Worm (Caenorhabditis elegans) whole organism, L2 larva: Measurements from ENCODE around the gene aexr-2.

Source experiments
- C34F6.9 ChIP-seq: fragments of 150-350 bp; optimal IDR thresholded peaks from 2 replicates; lab custom pipeline; 2014; ENCODE audit warnings: missing biosample characterization, missing genetic modification characterization
- R02D3.7 ChIP-seq: fragments of 150-350 bp; optimal IDR thresholded peaks from 2 replicates; lab custom pipeline; 2014; ENCODE audit warnings: missing biosample characterization, missing genetic modification characterization
- ama-1 ChIP-seq: fragments of 150-350 bp; optimal IDR thresholded peaks from 2 replicates; lab custom pipeline; 2018; ENCODE audit warnings: inconsistent platforms
- elt-3 ChIP-seq: sonication (generic microtip); optimal IDR thresholded peaks from 2 replicates; lab custom pipeline; 2017; ENCODE audit warnings: missing biosample characterization, missing genetic modification characterization
- lin-11 ChIP-seq: fragments of 150-350 bp; sonication (generic microtip); optimal IDR thresholded peaks from 2 replicates; lab custom pipeline; 2014; ENCODE audit warnings: missing biosample characterization, missing genetic modification characterization, inconsistent platforms, mixed read lengths
- nhr-10 ChIP-seq: sonication (generic microtip); optimal IDR thresholded peaks from 2 replicates; lab custom pipeline; 2017; ENCODE audit warnings: missing biosample characterization, missing genetic modification characterization
- nhr-23 ChIP-seq: fragments of 150-350 bp; optimal IDR thresholded peaks from 2 replicates; lab custom pipeline; 2014; ENCODE audit warnings: missing biosample characterization, missing genetic modification reagents, missing genetic modification characterization
- nhr-237 ChIP-seq: fragments of 150-350 bp; optimal IDR thresholded peaks from 2 replicates; lab custom pipeline; 2014; ENCODE audit warnings: missing biosample characterization, missing genetic modification characterization
- nhr-25 ChIP-seq: fragments of 150-350 bp; sonication (generic microtip); optimal IDR thresholded peaks from 3 replicates; lab custom pipeline; 2014; ENCODE audit warnings: missing biosample characterization, missing genetic modification characterization
- snpc-4 ChIP-seq: fragments of 150-350 bp; optimal IDR thresholded peaks from 2 replicates; lab custom pipeline; 2014; ENCODE audit warnings: missing biosample characterization, missing genetic modification characterization
- unc-39 ChIP-seq: fragments of 150-350 bp; optimal IDR thresholded peaks from 2 replicates; lab custom pipeline; 2014; ENCODE audit warnings: missing biosample characterization, missing genetic modification characterization
- unc-55 ChIP-seq: fragments of 150-350 bp; sonication (generic microtip); optimal IDR thresholded peaks from 3 replicates; lab custom pipeline; 2014; ENCODE audit warnings: missing biosample characterization, missing genetic modification reagents, missing genetic modification characterization
- unc-62 ChIP-seq: fragments of 150-350 bp; optimal IDR thresholded peaks from 2 replicates; lab custom pipeline; 2014; ENCODE audit warnings: missing biosample characterization, missing genetic modification reagents, missing genetic modification characterization
- zag-1 ChIP-seq: fragments of 150-350 bp; optimal IDR thresholded peaks from 2 replicates; lab custom pipeline; 2014; ENCODE audit warnings: missing biosample characterization, missing genetic modification characterization

- no peak for TF ChIP-seq C34F6.9
- no peak for TF ChIP-seq nhr-10 (tag; lab: Kevin White, UChicago)
- TF ChIP-seq zag-1 (tag; lab: Kevin White, UChicago): no peak
- TF ChIP-seq unc-55 (GFP tag; lab: Kevin White, UChicago): no peak
- TF ChIP-seq nhr-23: no peak
- TF ChIP-seq unc-62: no peak
- TF ChIP-seq unc-39 (tag; lab: Kevin White, UChicago): no peak
- no peak for TF ChIP-seq elt-3 (tag; lab: Kevin White, UChicago)
- no peak for TF ChIP-seq nhr-237
- no peak for TF ChIP-seq snpc-4 (tag; lab: Kevin White, UChicago)
- no peak for TF ChIP-seq ama-1
- TF ChIP-seq R02D3.7: no peak
- no peak for TF ChIP-seq lin-11
- no peak for TF ChIP-seq nhr-25
These were observed 37.6 kb upstream of the aexr-2 start, which contains the start of gene nhr-137 for ce11 chrX:6668911-6669310.
